Worm (Caenorhabditis elegans) whole organism, young adult: Measurements from ENCODE around the gene cat-1.

Experiments used
- hmg-1.2 ChIP-seq: fragments of 200-800 bp; sonication (Bioruptor generic); IDR thresholded peaks from 2 replicates; pipeline ENCODE4 v1.3.6; 2022; ENCODE audit warnings: missing genetic modification reagents, missing genetic modification characterization, missing compliant biosample characterization
- lag-1 ChIP-seq: fragments of 200-800 bp; sonication (Bioruptor generic); IDR thresholded peaks from 2 replicates; pipeline ENCODE4 v1.3.6; 2022; ENCODE audit warnings: missing genetic modification reagents, missing genetic modification characterization, missing compliant biosample characterization
- mxl-1 ChIP-seq: sonication (generic microtip); optimal IDR thresholded peaks from 2 replicates; lab custom pipeline; 2016; ENCODE audit warnings: missing genetic modification characterization, missing compliant biosample characterization

DNA sequence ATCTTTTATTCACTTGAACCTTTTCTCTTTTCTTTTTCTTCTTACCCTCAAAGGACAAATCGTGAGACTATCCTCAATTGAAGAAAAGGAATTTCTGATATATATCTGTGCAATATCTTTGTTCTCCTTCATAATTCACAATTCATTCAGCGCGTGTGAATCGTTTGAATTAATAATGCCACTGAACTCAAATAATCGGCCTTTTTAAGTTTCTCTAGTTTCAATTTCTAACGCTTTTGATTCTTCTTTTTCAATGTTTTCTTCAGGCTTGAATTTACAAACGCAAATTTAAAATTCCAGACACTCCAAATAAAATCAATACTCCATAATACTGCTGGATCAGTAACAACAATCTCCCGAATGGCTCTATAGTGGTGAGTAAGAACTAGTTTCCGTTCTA lies 47.0 kb downstream of the cat-1 start, which contains the start of gene egl-13:
- TF ChIP-seq lag-1 (no peak), hmg-1.2 (GFP tag; lab: Robert Waterston, UW) (no peak), mxl-1 (tag; lab: Kevin White, UChicago) (no peak)
